Fruit fly (Drosophila melanogaster) whole organism, embryonic: Measurements from ENCODE around the gene Cpsf100.

ENCODE experiments used
- Aef1 ChIP-seq: fragments of 200-800 bp; sonication (Bioruptor generic); IDR thresholded peaks from 3 replicates; pipeline ENCODE4 v1.3.6; 2022; ENCODE audit warnings: missing biosample characterization, missing genetic modification characterization
- B-H1 ChIP-seq: fragments of 200-800 bp; sonication (Bioruptor generic); IDR thresholded peaks from 3 replicates; pipeline ENCODE4 v1.3.6; 2022; ENCODE audit warnings: missing biosample characterization, missing genetic modification characterization
- BEAF-32 ChIP-seq: fragments of 200-800 bp; sonication (Bioruptor generic); optimal IDR thresholded peaks from 3 replicates; lab custom pipeline; 2017; ENCODE audit warnings: missing biosample characterization, missing genetic modification characterization, mild to moderate bottlenecking, moderate library complexity, missing genetic modification reagents
- CG10209 ChIP-seq: fragments of 200-800 bp; sonication (Bioruptor generic); optimal IDR thresholded peaks from 3 replicates; lab custom pipeline; 2017; ENCODE audit warnings: missing biosample characterization, mild to moderate bottlenecking, missing genetic modification characterization, missing genetic modification reagents
- CG11696 ChIP-seq: fragments of 200-800 bp; sonication (Bioruptor generic); IDR thresholded peaks from 2 replicates; pipeline ENCODE4 v1.3.6; 2022; ENCODE audit warnings: missing biosample characterization, missing genetic modification characterization
- CG14014 ChIP-seq: fragments of 200-800 bp; sonication (Bioruptor generic); IDR thresholded peaks from 2 replicates; pipeline ENCODE4 v1.3.6; 2022; ENCODE audit warnings: missing biosample characterization, missing genetic modification characterization
- CG14441 ChIP-seq: fragments of 200-800 bp; sonication (Bioruptor generic); IDR thresholded peaks from 2 replicates; pipeline ENCODE4 v1.3.6; 2022; ENCODE audit warnings: missing biosample characterization, missing genetic modification characterization
- CG14860 ChIP-seq: fragments of 200-800 bp; sonication (Bioruptor generic); IDR thresholded peaks from 3 replicates; pipeline ENCODE4 v1.3.6; 2022; ENCODE audit warnings: missing biosample characterization, missing genetic modification characterization; ENCODE audit not compliant: partially characterized antibody
- CG17186 ChIP-seq: fragments of 200-800 bp; sonication (Bioruptor generic); optimal IDR thresholded peaks from 3 replicates; lab custom pipeline; 2017; ENCODE audit warnings: missing biosample characterization, missing genetic modification reagents, missing genetic modification characterization
- CG18262 ChIP-seq: fragments of 200-800 bp; optimal IDR thresholded peaks from 3 replicates; lab custom pipeline; 2019; ENCODE audit warnings: missing biosample characterization, mild to moderate bottlenecking, missing genetic modification characterization, moderate library complexity
- CG3163 ChIP-seq: fragments of 200-800 bp; sonication (Bioruptor generic); optimal IDR thresholded peaks from 3 replicates; lab custom pipeline; 2016; ENCODE audit warnings: missing biosample characterization, missing genetic modification characterization
- CG33213 ChIP-seq: fragments of 200-800 bp; sonication (Bioruptor generic); optimal IDR thresholded peaks from 3 replicates; lab custom pipeline; 2016; ENCODE audit warnings: missing biosample characterization, missing genetic modification characterization
- CG34376 ChIP-seq: fragments of 200-800 bp; sonication (Bioruptor generic); optimal IDR thresholded peaks from 2 replicates; lab custom pipeline; 2018; ENCODE audit warnings: missing biosample characterization, mild to moderate bottlenecking, missing genetic modification characterization
- CG42726 ChIP-seq: fragments of 200-800 bp; sonication (Bioruptor generic); IDR thresholded peaks from 2 replicates; pipeline ENCODE4 v1.3.6; 2022; ENCODE audit warnings: missing biosample characterization, missing genetic modification characterization; ENCODE audit not compliant: partially characterized antibody
- CG4404 ChIP-seq: fragments of 200-800 bp; sonication (Bioruptor generic); IDR thresholded peaks from 2 replicates; pipeline ENCODE4 v1.3.6; 2022; ENCODE audit warnings: missing biosample characterization, missing genetic modification characterization
- CG5245 ChIP-seq: fragments of 200-800 bp; sonication (Bioruptor generic); optimal IDR thresholded peaks from 3 replicates; lab custom pipeline; 2016; ENCODE audit warnings: missing biosample characterization, missing genetic modification characterization
- CG7271 ChIP-seq: fragments of 200-800 bp; sonication (Bioruptor generic); optimal IDR thresholded peaks from 2 replicates; lab custom pipeline; 2018; ENCODE audit warnings: missing biosample characterization, mild to moderate bottlenecking, missing genetic modification characterization, moderate library complexity
- CG7745 ChIP-seq: fragments of 200-800 bp; sonication (Bioruptor generic); optimal IDR thresholded peaks from 2 replicates; lab custom pipeline; 2018; ENCODE audit warnings: missing biosample characterization, mild to moderate bottlenecking, missing genetic modification characterization, moderate library complexity
- CG7928 ChIP-seq: fragments of 200-800 bp; sonication (Bioruptor generic); optimal IDR thresholded peaks from 2 replicates; lab custom pipeline; 2017; ENCODE audit warnings: missing biosample characterization, mild to moderate bottlenecking, missing genetic modification characterization
- CG8089 ChIP-seq: fragments of 200-800 bp; sonication (Bioruptor generic); optimal IDR thresholded peaks from 3 replicates; lab custom pipeline; 2016; ENCODE audit warnings: missing biosample characterization, missing genetic modification characterization
- CHES-1-like ChIP-seq: fragments of 200-800 bp; sonication (Bioruptor generic); optimal IDR thresholded peaks from 2 replicates; lab custom pipeline; 2016; ENCODE audit warnings: missing biosample characterization, missing genetic modification characterization
- Dip2 ChIP-seq: fragments of 200-800 bp; sonication (Bioruptor generic); IDR thresholded peaks from 2 replicates; pipeline ENCODE4 v1.3.6; 2022; ENCODE audit warnings: missing biosample characterization, missing genetic modification characterization
- Dip3 ChIP-seq: fragments of 200-800 bp; sonication (Bioruptor generic); optimal IDR thresholded peaks from 3 replicates; lab custom pipeline; 2016; ENCODE audit warnings: missing biosample characterization, missing genetic modification characterization
- Doc3 ChIP-seq: fragments of 200-800 bp; sonication (Bioruptor generic); IDR thresholded peaks from 3 replicates; pipeline ENCODE4 v1.3.6; 2022; ENCODE audit warnings: missing biosample characterization, missing genetic modification characterization; ENCODE audit not compliant: partially characterized antibody
- HmgD ChIP-seq: fragments of 200-800 bp; sonication (Bioruptor generic); optimal IDR thresholded peaks from 3 replicates; lab custom pipeline; 2016; ENCODE audit warnings: missing biosample characterization, missing genetic modification characterization
- Lim3 ChIP-seq: fragments of 200-800 bp; sonication (Bioruptor generic); IDR thresholded peaks from 2 replicates; pipeline ENCODE4 v1.3.6; 2022; ENCODE audit warnings: missing biosample characterization, missing genetic modification characterization
- MESR4 ChIP-seq: fragments of 200-800 bp; sonication (Bioruptor generic); optimal IDR thresholded peaks from 2 replicates; lab custom pipeline; 2018; ENCODE audit warnings: missing biosample characterization, mild to moderate bottlenecking, missing genetic modification characterization, moderate library complexity
- Opbp ChIP-seq: fragments of 200-800 bp; sonication (Bioruptor generic); IDR thresholded peaks from 3 replicates; pipeline ENCODE4 v1.3.6; 2022; ENCODE audit warnings: missing biosample characterization, missing genetic modification characterization; ENCODE audit not compliant: partially characterized antibody
- Sox100B ChIP-seq: fragments of 200-800 bp; sonication (Bioruptor generic); optimal IDR thresholded peaks from 3 replicates; lab custom pipeline; 2018; ENCODE audit warnings: missing biosample characterization, mild to moderate bottlenecking, missing genetic modification characterization
- TFAM ChIP-seq: fragments of 200-800 bp; sonication (Bioruptor generic); optimal IDR thresholded peaks from 2 replicates; lab custom pipeline; 2017; ENCODE audit warnings: missing biosample characterization, missing genetic modification characterization, inconsistent platforms
- abd-A ChIP-seq: fragments of 200-800 bp; sonication (Bioruptor generic); optimal IDR thresholded peaks from 3 replicates; lab custom pipeline; 2019; ENCODE audit warnings: missing biosample characterization, mild to moderate bottlenecking, missing genetic modification characterization, moderate library complexity
- bowl ChIP-seq: fragments of 200-800 bp; sonication (Bioruptor generic); IDR thresholded peaks from 2 replicates; pipeline ENCODE4 v1.3.6; 2022; ENCODE audit warnings: missing biosample characterization, missing genetic modification characterization
- cg ChIP-seq: fragments of 200-800 bp; sonication (Bioruptor generic); optimal IDR thresholded peaks from 3 replicates; lab custom pipeline; 2019; ENCODE audit warnings: missing biosample characterization, mild to moderate bottlenecking, missing genetic modification characterization, moderate library complexity
- chinmo ChIP-seq: fragments of 200-800 bp; sonication (Bioruptor generic); IDR thresholded peaks from 4 replicates; pipeline ENCODE4 v1.3.6; 2022; ENCODE audit warnings: missing biosample characterization, missing genetic modification characterization; ENCODE audit not compliant: partially characterized antibody
- dati ChIP-seq: fragments of 200-800 bp; sonication (Bioruptor generic); IDR thresholded peaks from 2 replicates; pipeline ENCODE4 v1.3.6; 2022; ENCODE audit warnings: missing biosample characterization, missing genetic modification characterization
- dm ChIP-seq: fragments of 200-800 bp; sonication (Bioruptor generic); optimal IDR thresholded peaks from 3 replicates; lab custom pipeline; 2016; ENCODE audit warnings: missing biosample characterization, missing genetic modification characterization
- dysf ChIP-seq: fragments of 200-800 bp; sonication (Bioruptor generic); IDR thresholded peaks from 3 replicates; pipeline ENCODE4 v1.3.6; 2022; ENCODE audit warnings: missing biosample characterization, missing genetic modification characterization
- emc ChIP-seq: fragments of 200-800 bp; sonication (Bioruptor generic); optimal IDR thresholded peaks from 2 replicates; lab custom pipeline; 2016; ENCODE audit warnings: missing biosample characterization, missing genetic modification characterization
- eve ChIP-seq, 2 experiments: fragments of >200 bp; optimal IDR thresholded peaks; 2 replicates each; lab custom pipeline; 2017; ENCODE audit warnings: missing biosample characterization in 2 of 2, missing genetic modification characterization in 2 of 2
- fru ChIP-seq: fragments of >200 bp; optimal IDR thresholded peaks from 2 replicates; lab custom pipeline; 2017
- ftz-f1 ChIP-seq: fragments of 200-800 bp; sonication (Bioruptor generic); optimal IDR thresholded peaks from 2 replicates; lab custom pipeline; 2016; ENCODE audit warnings: missing biosample characterization, missing genetic modification characterization
- grn ChIP-seq: fragments of 200-800 bp; sonication (Bioruptor generic); optimal IDR thresholded peaks from 3 replicates; lab custom pipeline; 2017; ENCODE audit warnings: missing biosample characterization, missing genetic modification characterization
- gro ChIP-seq: fragments of 200-800 bp; sonication (Bioruptor generic); optimal IDR thresholded peaks from 2 replicates; lab custom pipeline; 2016; ENCODE audit warnings: missing biosample characterization, missing genetic modification characterization
- inv ChIP-seq: fragments of 200-800 bp; sonication (Bioruptor generic); IDR thresholded peaks from 2 replicates; pipeline ENCODE4 v1.3.6; 2022; ENCODE audit warnings: missing biosample characterization, missing genetic modification characterization; ENCODE audit not compliant: partially characterized antibody
- odd ChIP-seq: fragments of 200-800 bp; sonication (Bioruptor generic); optimal IDR thresholded peaks from 2 replicates; lab custom pipeline; 2017; ENCODE audit warnings: missing biosample characterization, mild to moderate bottlenecking, missing genetic modification characterization
- org-1 ChIP-seq: fragments of 200-800 bp; sonication (Bioruptor generic); optimal IDR thresholded peaks from 2 replicates; lab custom pipeline; 2017; ENCODE audit warnings: missing biosample characterization, missing genetic modification characterization
- sima ChIP-seq: fragments of 200-800 bp; sonication (Bioruptor generic); optimal IDR thresholded peaks from 2 replicates; lab custom pipeline; 2016; ENCODE audit warnings: missing biosample characterization, missing genetic modification characterization
- sna ChIP-seq: fragments of 200-800 bp; sonication (Bioruptor generic); IDR thresholded peaks from 2 replicates; pipeline ENCODE4 v1.3.6; 2022; ENCODE audit warnings: missing biosample characterization, missing genetic modification characterization; ENCODE audit not compliant: partially characterized antibody
- stc ChIP-seq: fragments of 200-800 bp; sonication (Bioruptor generic); IDR thresholded peaks from 2 replicates; pipeline ENCODE4 v1.3.6; 2022; ENCODE audit warnings: missing biosample characterization, missing genetic modification characterization
- tll ChIP-seq, 2 experiments: fragments of 200-800 bp in 1 of 2; fragments of >200 bp in 1 of 2; sonication (Bioruptor generic) in 1 of 2; optimal IDR thresholded peaks; 2 replicates each; lab custom pipeline; 2017 to 2019; ENCODE audit warnings: missing biosample characterization in 2 of 2, missing genetic modification characterization in 2 of 2, mild to moderate bottlenecking in 1 of 2, moderate library complexity in 1 of 2

The Cpsf100 gene

DNA sequence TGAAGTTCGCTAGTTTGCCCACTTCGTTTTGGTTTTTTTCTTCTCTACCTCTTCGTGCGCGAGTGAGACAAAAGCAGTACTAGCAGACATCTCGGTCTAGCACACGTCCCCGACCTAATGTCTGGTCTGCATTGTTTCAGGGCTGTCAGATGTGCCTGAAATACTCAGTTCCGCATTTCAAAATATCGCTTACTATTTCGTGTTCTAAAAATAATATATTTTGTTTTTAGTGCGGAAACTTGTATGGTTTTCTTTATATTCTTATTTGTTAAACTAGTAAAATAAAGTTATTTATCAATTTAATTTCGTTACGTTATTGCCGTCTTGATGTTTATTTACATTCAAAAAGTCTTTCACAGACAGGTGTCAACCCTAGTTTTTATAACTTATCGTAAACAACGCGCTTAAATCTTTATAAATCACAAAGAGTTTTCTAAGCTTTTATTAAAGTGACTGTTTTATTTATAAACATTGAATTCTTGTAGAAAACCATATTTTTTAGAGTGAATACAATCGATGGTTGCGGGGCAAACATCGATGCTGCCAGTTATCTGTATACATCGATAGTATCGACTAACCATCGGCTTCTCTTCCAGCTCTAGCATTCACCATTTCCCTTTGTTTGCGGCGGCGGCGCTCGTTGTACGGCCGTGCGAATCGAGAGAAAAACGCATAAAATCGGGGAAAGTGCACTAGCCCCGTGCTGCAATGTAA lies 29.0 kb downstream of the Cpsf100 start (continued):
- no peak for TF ChIP-seq cg (GFP tag; lab: Kevin White, UChicago)
- peak; percentile 75 for TF ChIP-seq CG10209 (GFP tag; lab: Kevin White, UChicago)
- TF ChIP-seq Dip2 = no peak
- peak; percentile 84 for TF ChIP-seq CG18262
- peak; percentile 24 for TF ChIP-seq CG3163 (GFP tag; lab: Kevin White, UChicago)
- TF ChIP-seq CG42726 (GFP tag; lab: Robert Waterston, UW) = no peak
- no peak for TF ChIP-seq sna (GFP tag; lab: Robert Waterston, UW)
- peak; percentile 97 for TF ChIP-seq BEAF-32 (GFP tag; lab: Kevin White, UChicago)
- TF ChIP-seq chinmo (GFP tag; lab: Robert Waterston, UW) = no peak
- no peak for TF ChIP-seq CG14860 (GFP tag; lab: Robert Waterston, UW)
- peak; percentile 64 for TF ChIP-seq CG7928 (GFP tag; lab: Kevin White, UChicago)
- peak; percentile 46 for TF ChIP-seq Dip3 (GFP tag; lab: Kevin White, UChicago)
- no peak for TF ChIP-seq TFAM (GFP tag; lab: Kevin White, UChicago)
- no peak for TF ChIP-seq Doc3
- no peak for TF ChIP-seq Opbp
- TF ChIP-seq odd (GFP tag; lab: Kevin White, UChicago) = peak; percentile 64
- TF ChIP-seq fru (lab: Kevin White, UChicago) = no peak
- TF ChIP-seq org-1 (GFP tag; lab: Kevin White, UChicago) = peak; percentile 49
- TF ChIP-seq Aef1 (GFP tag; lab: Robert Waterston, UW) = no peak
- no peak for TF ChIP-seq abd-A (tag; lab: Kevin White, UChicago)
- no peak for TF ChIP-seq dysf
- no peak for TF ChIP-seq CG7745 (tag; lab: Kevin White, UChicago)
- TF ChIP-seq CG14441 (GFP tag; lab: Robert Waterston, UW) = no peak
- TF ChIP-seq Sox100B (GFP tag; lab: Kevin White, UChicago) = peak; percentile 85
- TF ChIP-seq CG7271 (tag; lab: Kevin White, UChicago) = no peak
- TF ChIP-seq B-H1 (GFP tag; lab: Robert Waterston, UW) = no peak
- no peak for TF ChIP-seq CHES-1-like
- TF ChIP-seq CG8089 (GFP tag; lab: Kevin White, UChicago) = no peak
- peak; percentile 63 for TF ChIP-seq gro
- TF ChIP-seq Lim3 (GFP tag; lab: Robert Waterston, UW) = no peak
- peak; percentile 47 for TF ChIP-seq ftz-f1 (GFP tag; lab: Kevin White, UChicago)
- TF ChIP-seq CG5245 = no peak
- TF ChIP-seq CG17186 = peak; percentile 3
- no peak for TF ChIP-seq emc (GFP tag; lab: Kevin White, UChicago)
- no peak for TF ChIP-seq CG4404 (GFP tag; lab: Robert Waterston, UW)
- TF ChIP-seq CG11696 (GFP tag; lab: Robert Waterston, UW) = no peak
- no peak for TF ChIP-seq dati (GFP tag; lab: Robert Waterston, UW)
- TF ChIP-seq HmgD (GFP tag; lab: Kevin White, UChicago) = peak; percentile 54
- TF ChIP-seq MESR4 = peak; percentile 77
- peak; percentile 35 for TF ChIP-seq CG33213 (GFP tag; lab: Kevin White, UChicago)
- no peak for TF ChIP-seq stc (GFP tag; lab: Robert Waterston, UW)
- TF ChIP-seq CG14014 (GFP tag; lab: Robert Waterston, UW) = no peak
- no peak for TF ChIP-seq inv (GFP tag; lab: Robert Waterston, UW)
- no peak for TF ChIP-seq eve (GFP tag; optimal IDR thresholded peaks at IDR 0.05; lab: Kevin White, UChicago)
- TF ChIP-seq CG34376 (GFP tag; lab: Kevin White, UChicago) = no peak
- no peak for TF ChIP-seq sima (GFP tag; lab: Kevin White, UChicago)
- no peak for TF ChIP-seq tll (GFP tag; optimal IDR thresholded peaks at IDR 0.05; lab: Kevin White, UChicago)
- no peak for TF ChIP-seq bowl (GFP tag; lab: Robert Waterston, UW)
- peak; percentile 14 for TF ChIP-seq dm (GFP tag; lab: Kevin White, UChicago)
- no peak for TF ChIP-seq grn (GFP tag; lab: Kevin White, UChicago)
